Worm (Caenorhabditis elegans): Measurements from ENCODE around the gene K02D10.1.

- TF ChIP-seq unc-62 (GFP tag; optimal IDR thresholded peaks at IDR 0.05 in 1 of 2) (no peak), unc-62 (tag; optimal IDR thresholded peaks at IDR 0.05) (no peak), nhr-11 (tag; optimal IDR thresholded peaks at IDR 0.05) (no peak), mep-1 (tag; optimal IDR thresholded peaks at IDR 0.05) (no peak), nhr-237 (tag; optimal IDR thresholded peaks at IDR 0.05) (no peak)
Measured at ce11 chrIII:8779912-8780311, 10.6 kb downstream of the K02D10.1 start, which contains the start of gene K02D10.4.
